Worm (Caenorhabditis elegans) whole organism, L3 larva: ENCODE data around the gene hsp-6.

Experiments used
- R02D3.7 ChIP-seq: fragments of 150-350 bp; optimal IDR thresholded peaks from 2 replicates; lab custom pipeline; 2014; ENCODE audit warnings: missing biosample characterization, missing genetic modification characterization
- aly-2 ChIP-seq: fragments of 150-350 bp; optimal IDR thresholded peaks from 2 replicates; lab custom pipeline; 2014; ENCODE audit warnings: missing biosample characterization, missing genetic modification characterization
- ama-1 ChIP-seq: fragments of 150-350 bp; optimal IDR thresholded peaks from 2 replicates; lab custom pipeline; 2018
- ceh-16 ChIP-seq: sonication (generic microtip); optimal IDR thresholded peaks from 2 replicates; lab custom pipeline; 2017; ENCODE audit warnings: missing biosample characterization, missing genetic modification characterization
- ceh-28 ChIP-seq: fragments of 150-350 bp; optimal IDR thresholded peaks from 2 replicates; lab custom pipeline; 2014; ENCODE audit warnings: missing biosample characterization, missing genetic modification reagents, missing genetic modification characterization
- ceh-9 ChIP-seq: sonication (generic microtip); optimal IDR thresholded peaks from 2 replicates; lab custom pipeline; 2018; ENCODE audit warnings: missing biosample characterization, missing genetic modification characterization
- egl-27 ChIP-seq: sonication (generic microtip); optimal IDR thresholded peaks from 4 replicates; lab custom pipeline; 2017; ENCODE audit warnings: missing biosample characterization, missing genetic modification reagents, missing genetic modification characterization
- egl-5 ChIP-seq: fragments of 150-350 bp; optimal IDR thresholded peaks from 2 replicates; lab custom pipeline; 2017; ENCODE audit warnings: missing biosample characterization, missing genetic modification reagents, missing genetic modification characterization, inconsistent platforms
- elt-2 ChIP-seq: sonication (generic microtip); optimal IDR thresholded peaks from 2 replicates; lab custom pipeline; 2016; ENCODE audit warnings: missing genetic modification reagents, mild to moderate bottlenecking, missing genetic modification characterization, missing compliant biosample characterization
- eor-1 ChIP-seq, 2 experiments: fragments of 150-350 bp; optimal IDR thresholded peaks; 2 replicates each; lab custom pipeline; 2014 to 2018; ENCODE audit warnings: missing biosample characterization in 2 of 2, missing genetic modification characterization in 2 of 2
- fkh-10 ChIP-seq: sonication (generic microtip); optimal IDR thresholded peaks from 2 replicates; lab custom pipeline; 2017; ENCODE audit warnings: missing biosample characterization, missing genetic modification reagents, missing genetic modification characterization
- hmg-11 ChIP-seq: sonication (generic microtip); optimal IDR thresholded peaks from 2 replicates; lab custom pipeline; 2016; ENCODE audit warnings: missing genetic modification characterization, missing compliant biosample characterization
- jun-1 ChIP-seq: fragments of 150-350 bp; optimal IDR thresholded peaks from 2 replicates; lab custom pipeline; 2014; ENCODE audit warnings: missing biosample characterization, missing genetic modification reagents, missing genetic modification characterization
- lin-15B ChIP-seq: fragments of 150-350 bp; optimal IDR thresholded peaks from 2 replicates; lab custom pipeline; 2014; ENCODE audit warnings: missing biosample characterization, missing genetic modification characterization
- lin-39 ChIP-seq: fragments of 150-350 bp; optimal IDR thresholded peaks from 2 replicates; lab custom pipeline; 2018; ENCODE audit warnings: missing biosample characterization, missing genetic modification reagents, missing genetic modification characterization
- lsy-12 ChIP-seq: sonication (generic microtip); optimal IDR thresholded peaks from 2 replicates; lab custom pipeline; 2016; ENCODE audit warnings: mild to moderate bottlenecking, missing genetic modification characterization, missing compliant biosample characterization
- mdl-1 ChIP-seq: fragments of 150-350 bp; optimal IDR thresholded peaks from 2 replicates; lab custom pipeline; 2014; ENCODE audit warnings: missing biosample characterization, missing genetic modification characterization
- mml-1 ChIP-seq: fragments of 150-350 bp; sonication (generic microtip); optimal IDR thresholded peaks from 3 replicates; lab custom pipeline; 2014; ENCODE audit warnings: missing biosample characterization, missing genetic modification characterization
- nfya-1 ChIP-seq: sonication (generic microtip); optimal IDR thresholded peaks from 2 replicates; lab custom pipeline; 2017; ENCODE audit warnings: missing genetic modification characterization, mild to moderate bottlenecking, missing compliant biosample characterization, antibody characterized with exemption, moderate library complexity; ENCODE audit not compliant: insufficient read depth
- nhr-11 ChIP-seq: fragments of 150-350 bp; optimal IDR thresholded peaks from 2 replicates; lab custom pipeline; 2014; ENCODE audit warnings: missing biosample characterization, missing genetic modification characterization
- nhr-12 ChIP-seq: fragments of 150-350 bp; optimal IDR thresholded peaks from 2 replicates; lab custom pipeline; 2014; ENCODE audit warnings: missing biosample characterization, missing genetic modification characterization
- nhr-23 ChIP-seq: fragments of 150-350 bp; optimal IDR thresholded peaks from 2 replicates; lab custom pipeline; 2014; ENCODE audit warnings: missing biosample characterization, missing genetic modification reagents, missing genetic modification characterization
- nhr-237 ChIP-seq: fragments of 150-350 bp; optimal IDR thresholded peaks from 2 replicates; lab custom pipeline; 2014; ENCODE audit warnings: missing biosample characterization, missing genetic modification characterization
- nhr-25 ChIP-seq: sonication (generic microtip); optimal IDR thresholded peaks from 2 replicates; lab custom pipeline; 2017; ENCODE audit warnings: missing biosample characterization, missing genetic modification characterization
- nhr-28 ChIP-seq: fragments of 150-350 bp; optimal IDR thresholded peaks from 2 replicates; lab custom pipeline; 2014; ENCODE audit warnings: missing biosample characterization, missing genetic modification characterization
- nhr-43 ChIP-seq: sonication (generic microtip); optimal IDR thresholded peaks from 2 replicates; lab custom pipeline; 2016; ENCODE audit warnings: mild to moderate bottlenecking, missing genetic modification characterization, missing compliant biosample characterization; ENCODE audit not compliant: poor library complexity, severe bottlenecking
- nhr-67 ChIP-seq: fragments of 150-350 bp; optimal IDR thresholded peaks from 2 replicates; lab custom pipeline; 2014; ENCODE audit warnings: missing biosample characterization, missing genetic modification characterization
- nhr-77 ChIP-seq: fragments of 150-350 bp; optimal IDR thresholded peaks from 2 replicates; lab custom pipeline; 2014; ENCODE audit warnings: missing biosample characterization, missing genetic modification characterization
- pha-4 ChIP-seq: fragments of 150-350 bp; optimal IDR thresholded peaks from 2 replicates; lab custom pipeline; 2014; ENCODE audit warnings: missing biosample characterization, missing genetic modification reagents, missing genetic modification characterization
- pqm-1 ChIP-seq: fragments of 150-350 bp; optimal IDR thresholded peaks from 2 replicates; lab custom pipeline; 2017; ENCODE audit warnings: missing biosample characterization, missing genetic modification characterization, inconsistent platforms
- sea-2 ChIP-seq: fragments of 150-350 bp; sonication (generic microtip); optimal IDR thresholded peaks from 4 replicates; lab custom pipeline; 2014; ENCODE audit warnings: missing biosample characterization, missing genetic modification reagents, missing genetic modification characterization
- skn-1 ChIP-seq: fragments of 150-350 bp; optimal IDR thresholded peaks from 2 replicates; lab custom pipeline; 2014; ENCODE audit warnings: missing biosample characterization, missing genetic modification characterization
- snpc-4 ChIP-seq: fragments of 150-350 bp; optimal IDR thresholded peaks from 2 replicates; lab custom pipeline; 2014; ENCODE audit warnings: missing biosample characterization, missing genetic modification characterization
- tbx-2 ChIP-seq: sonication (generic microtip); optimal IDR thresholded peaks from 2 replicates; lab custom pipeline; 2016; ENCODE audit warnings: mild to moderate bottlenecking, missing genetic modification characterization, missing compliant biosample characterization
- unc-39 ChIP-seq: sonication (generic microtip); optimal IDR thresholded peaks from 4 replicates; lab custom pipeline; 2017; ENCODE audit warnings: missing biosample characterization, missing genetic modification characterization
- unc-62 ChIP-seq: fragments of 150-350 bp; sonication (generic microtip); optimal IDR thresholded peaks from 4 replicates; lab custom pipeline; 2014; ENCODE audit warnings: missing biosample characterization, missing genetic modification reagents, missing genetic modification characterization
- ztf-11 ChIP-seq: fragments of 150-350 bp; optimal IDR thresholded peaks from 2 replicates; lab custom pipeline; 2014; ENCODE audit warnings: missing biosample characterization, missing genetic modification characterization
- ztf-4 ChIP-seq: fragments of 150-350 bp; optimal IDR thresholded peaks from 2 replicates; lab custom pipeline; 2014; ENCODE audit warnings: missing biosample characterization, missing genetic modification characterization

hsp-6 gene

DNA sequence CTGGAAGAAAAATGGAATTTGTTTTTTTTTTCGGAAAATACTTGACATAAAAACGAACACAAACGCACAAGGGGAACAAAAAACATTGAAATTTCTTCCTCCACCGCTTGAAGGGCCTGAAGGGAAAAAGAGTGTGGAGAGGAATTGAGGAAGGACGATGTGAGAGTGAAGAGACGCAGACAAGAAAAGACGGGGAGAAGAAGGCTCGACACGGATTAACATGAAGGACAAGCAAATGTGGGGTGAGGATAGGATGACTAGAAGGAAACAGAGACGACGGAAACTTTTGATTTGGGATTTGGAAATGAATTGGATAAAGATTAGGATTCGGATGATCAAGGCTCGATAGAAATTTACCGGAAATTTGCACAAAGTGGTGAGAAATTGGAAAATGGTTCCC, 34.0 kb upstream of the hsp-6 start (continued):
- TF ChIP-seq jun-1 (tag; lab: Kevin White, UChicago) (no peak), skn-1 (no peak), unc-39 (tag; lab: Kevin White, UChicago) (no peak), sea-2 (GFP tag; lab: Kevin White, UChicago) (no peak)

- TF ChIP-seq pqm-1 (no peak), sea-2 (GFP tag; lab: Kevin White, UChicago) (no peak), ztf-4 (tag; lab: Kevin White, UChicago) (no peak), ama-1 (lab: Kevin White, UChicago) (no peak), ceh-16 (no peak), nhr-28 (tag; lab: Kevin White, UChicago) (no peak)
Measured at ce11 chrV:4857561-4857960, 31.0 kb upstream of the hsp-6 start.

DNA sequence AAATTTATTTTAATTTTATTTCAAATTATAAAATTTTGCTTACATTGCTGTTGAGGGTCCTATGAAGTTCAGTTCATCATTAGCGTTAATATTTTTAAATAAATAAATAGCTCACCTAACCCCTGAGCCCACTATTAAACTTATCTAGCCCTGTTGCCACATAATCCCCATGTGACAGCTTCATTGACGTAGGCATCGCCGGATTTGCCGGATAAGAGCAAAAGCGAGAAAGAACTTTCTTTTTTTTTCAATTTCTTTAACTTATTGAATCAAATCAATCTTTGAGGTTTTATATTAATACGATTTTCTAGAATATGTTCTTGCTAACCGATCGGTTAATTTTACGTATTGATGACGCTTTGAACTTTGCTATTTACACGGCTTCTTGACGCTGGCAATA, 25.4 kb upstream of the hsp-6 start:
- TF ChIP-seq lin-39 (tag; lab: Kevin White, UChicago) (no peak), egl-27 (no peak), jun-1 (tag; lab: Kevin White, UChicago) (no peak), mml-1 (tag; lab: Kevin White, UChicago) (no peak), nhr-23 (tag; lab: Kevin White, UChicago) (no peak), nhr-237 (no peak), eor-1 (tag; optimal IDR thresholded peaks at IDR 0.05; lab: Kevin White, UChicago) (no peak), unc-39 (tag; lab: Kevin White, UChicago) (no peak), ceh-9 (tag; lab: Kevin White, UChicago) (no peak), lin-15B (no peak), fkh-10 (GFP tag; lab: Kevin White, UChicago) (no peak), aly-2 (tag; lab: Kevin White, UChicago) (no peak), tbx-2 (no peak), ztf-4 (tag; lab: Kevin White, UChicago) (no peak), pha-4 (tag; lab: Kevin White, UChicago) (no peak), unc-62 (no peak), ztf-11 (no peak), snpc-4 (tag; lab: Kevin White, UChicago) (no peak), nhr-25 (tag; lab: Kevin White, UChicago) (no peak), nhr-67 (tag; lab: Kevin White, UChicago) (no peak)

ce11 chrV:4851138-4851537, 24.6 kb upstream of the hsp-6 start, which contains the start of gene nex-4:
Gene nex-4 (plus strand): TSS chrV:4851438.
- TF ChIP-seq nhr-25 (tag; lab: Kevin White, UChicago), result no peak

DNA sequence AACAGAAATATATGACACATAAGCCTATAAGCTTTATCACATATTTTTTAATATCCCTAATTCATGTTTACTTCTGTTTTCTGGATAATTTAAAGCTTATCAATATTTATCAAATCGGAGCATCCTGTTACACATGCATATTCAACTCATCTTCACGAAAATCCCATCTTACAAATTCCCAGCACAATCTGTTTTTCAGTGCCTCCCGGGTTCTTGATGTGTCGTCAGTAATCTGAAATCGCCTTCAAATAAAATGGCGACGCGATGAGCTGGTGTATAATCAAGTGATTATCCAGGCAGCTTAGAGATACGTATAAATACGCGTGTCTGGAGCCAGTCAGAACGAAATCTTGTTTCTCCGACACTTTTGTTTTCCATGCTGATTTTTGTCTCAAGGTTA, 23.9 kb upstream of the hsp-6 start:
- TF ChIP-seq nhr-77 (tag; lab: Kevin White, UChicago), result no peak
- TF ChIP-seq R02D3.7 (tag; lab: Kevin White, UChicago), result no peak
- no peak for TF ChIP-seq ztf-11
- no peak for TF ChIP-seq jun-1 (tag; lab: Kevin White, UChicago)
- TF ChIP-seq nhr-43 (tag; lab: Kevin White, UChicago), result no peak
- TF ChIP-seq egl-5 (tag; lab: Kevin White, UChicago), result no peak

DNA sequence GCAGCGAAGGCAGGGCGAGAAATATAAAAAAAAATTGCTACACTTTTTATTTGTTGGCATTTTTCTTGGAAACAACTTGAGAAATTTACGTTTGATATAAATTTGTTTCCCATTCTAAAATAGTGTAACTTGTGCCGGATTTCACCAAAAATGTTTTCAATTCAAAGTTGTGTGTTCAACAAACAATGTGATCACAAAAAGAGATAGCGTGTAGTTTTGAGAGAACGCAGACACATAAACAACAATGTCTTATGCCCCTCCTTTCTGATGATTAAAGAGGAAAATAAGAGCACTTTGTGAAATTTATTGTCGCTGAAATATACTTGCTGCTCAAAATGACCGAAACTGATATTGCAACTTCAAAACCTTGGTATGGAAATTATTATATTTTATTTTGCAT, 20.9 kb upstream of the hsp-6 start, which contains the start of gene abhd-5.1:
Gene abhd-5.1 (plus strand): TSS at position 230 of the 400 bp plus-strand sequence.
- TF ChIP-seq nfya-1 (tag; lab: Kevin White, UChicago), result no peak
- TF ChIP-seq pha-4 (tag; lab: Kevin White, UChicago), result peak; percentile 63
- TF ChIP-seq lin-15B, result no peak
- TF ChIP-seq elt-2 (tag; lab: Kevin White, UChicago), result peak; percentile 7
- no peak for TF ChIP-seq ztf-11

DNA sequence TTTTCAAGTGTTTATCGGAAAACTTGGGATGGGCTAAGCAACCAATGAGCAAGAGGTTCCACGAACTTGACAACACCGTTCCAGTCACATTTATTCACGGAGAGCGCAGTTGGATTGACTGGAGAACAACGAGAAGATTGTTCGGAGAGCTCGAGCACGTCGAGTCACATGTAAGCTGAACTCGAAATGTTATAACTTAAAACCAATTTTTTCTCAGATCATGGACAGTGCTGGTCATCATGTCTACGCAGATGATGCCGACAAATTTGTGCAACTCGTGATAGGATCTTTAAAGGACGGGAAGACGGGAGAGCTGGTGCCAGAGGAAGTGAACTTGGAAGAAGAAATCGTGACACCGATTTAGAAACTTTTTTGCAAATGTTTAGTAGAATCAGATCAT, 19.9 kb upstream of the hsp-6 start:
- TF ChIP-seq ceh-28 (tag; lab: Kevin White, UChicago) (no peak), lsy-12 (no peak), jun-1 (tag; lab: Kevin White, UChicago) (no peak), mdl-1 (tag; lab: Kevin White, UChicago) (no peak), nhr-11 (no peak), nhr-12 (no peak), tbx-2 (no peak), mml-1 (tag; lab: Kevin White, UChicago) (no peak), hmg-11 (tag; lab: Kevin White, UChicago) (no peak), nhr-23 (tag; lab: Kevin White, UChicago) (no peak), egl-27 (no peak), nhr-237 (no peak), ceh-16 (no peak), sea-2 (GFP tag; lab: Kevin White, UChicago) (no peak), nhr-43 (tag; lab: Kevin White, UChicago) (no peak), elt-2 (tag; lab: Kevin White, UChicago) (no peak), nhr-67 (tag; lab: Kevin White, UChicago) (no peak)
